Fruit fly (Drosophila melanogaster) whole organism, embryonic: ENCODE data around the gene brat.

Source experiments
- CG14667 ChIP-seq: fragments of 200-800 bp; sonication (Bioruptor generic); IDR thresholded peaks from 2 replicates; pipeline ENCODE4 v1.3.6; 2022; ENCODE audit warnings: missing biosample characterization, missing genetic modification characterization
- CG1832 ChIP-seq: fragments of 200-800 bp; sonication (Bioruptor generic); optimal IDR thresholded peaks from 2 replicates; lab custom pipeline; 2017; ENCODE audit warnings: missing biosample characterization, mild to moderate bottlenecking, missing genetic modification characterization, inconsistent platforms
- CG6689 ChIP-seq: fragments of 200-800 bp; sonication (Bioruptor generic); IDR thresholded peaks from 2 replicates; pipeline ENCODE4 v1.3.6; 2022; ENCODE audit warnings: missing biosample characterization, missing genetic modification characterization
- Meics ChIP-seq: fragments of 200-800 bp; sonication (Bioruptor generic); optimal IDR thresholded peaks from 2 replicates; lab custom pipeline; 2017; ENCODE audit warnings: missing biosample characterization, mild to moderate bottlenecking, missing genetic modification characterization
- Sox102F ChIP-seq: fragments of 200-800 bp; sonication (Bioruptor generic); optimal IDR thresholded peaks from 2 replicates; lab custom pipeline; 2018; ENCODE audit warnings: missing biosample characterization, mild to moderate bottlenecking, missing genetic modification characterization, moderate library complexity
- amos ChIP-seq: fragments of 200-800 bp; sonication (Bioruptor generic); IDR thresholded peaks from 2 replicates; pipeline ENCODE4 v1.3.6; 2022; ENCODE audit warnings: missing biosample characterization, missing genetic modification characterization; ENCODE audit not compliant: partially characterized antibody
- ash1 ChIP-seq: fragments of 200-800 bp; sonication (Bioruptor generic); optimal IDR thresholded peaks from 2 replicates; lab custom pipeline; 2018; ENCODE audit warnings: missing biosample characterization, mild to moderate bottlenecking, missing genetic modification characterization
- grn ChIP-seq: fragments of 200-800 bp; sonication (Bioruptor generic); optimal IDR thresholded peaks from 3 replicates; lab custom pipeline; 2017; ENCODE audit warnings: missing biosample characterization, missing genetic modification characterization
- hkb ChIP-seq, 2 experiments: fragments of 200-800 bp in 1 of 2; fragments of >200 bp in 1 of 2; sonication (Bioruptor generic) in 1 of 2; IDR thresholded peaks in 1 of 2; optimal IDR thresholded peaks in 1 of 2; 2 replicates each; pipeline versions ENCODE4 v1.3.6 to Lab custom; 2017 to 2022; ENCODE audit warnings: missing biosample characterization in 1 of 2, missing genetic modification characterization in 1 of 2
- jing ChIP-seq: fragments of 200-800 bp; sonication (Bioruptor generic); optimal IDR thresholded peaks from 2 replicates; lab custom pipeline; 2018; ENCODE audit warnings: missing biosample characterization, mild to moderate bottlenecking, missing genetic modification characterization
- row ChIP-seq: fragments of 200-800 bp; sonication (Bioruptor generic); IDR thresholded peaks from 3 replicates; pipeline ENCODE4 v1.3.6; 2022; ENCODE audit warnings: missing biosample characterization, missing genetic modification characterization
- sima ChIP-seq: fragments of 200-800 bp; sonication (Bioruptor generic); optimal IDR thresholded peaks from 2 replicates; lab custom pipeline; 2016; ENCODE audit warnings: missing biosample characterization, missing genetic modification characterization

DNA sequence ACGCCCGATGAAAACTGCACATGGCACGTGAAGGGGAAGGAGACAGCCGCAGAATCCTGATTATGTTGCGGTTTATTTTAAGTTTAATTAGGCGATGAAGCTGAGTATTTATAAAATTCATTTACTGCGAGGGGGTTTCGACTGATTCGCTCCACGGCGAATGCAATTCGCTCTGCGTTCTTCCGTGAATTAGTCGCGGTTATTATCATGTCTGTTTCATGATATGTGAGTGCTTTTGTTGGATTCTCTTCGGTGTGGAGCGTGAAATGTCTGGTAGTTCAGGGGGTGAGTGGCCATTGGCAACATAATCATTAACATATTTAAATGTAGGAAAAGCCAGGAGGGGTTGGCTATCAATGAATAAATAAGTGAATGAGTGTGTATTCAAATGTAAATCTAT lies 64.8 kb downstream of the brat start:
- TF ChIP-seq Meics (GFP tag; lab: Kevin White, UChicago) = no peak
- no peak for TF ChIP-seq amos (GFP tag; lab: Robert Waterston, UW)
- no peak for TF ChIP-seq CG14667 (GFP tag; lab: Robert Waterston, UW)
- no peak for TF ChIP-seq sima
- no peak for TF ChIP-seq hkb (optimal IDR thresholded peaks at IDR 0.05; lab: Kevin White, UChicago)
- TF ChIP-seq hkb (GFP tag; IDR thresholded peaks at IDR 0.05; lab: Robert Waterston, UW) = no peak
- no peak for TF ChIP-seq jing (GFP tag; lab: Kevin White, UChicago)
- no peak for TF ChIP-seq row (GFP tag; lab: Robert Waterston, UW)
- TF ChIP-seq CG6689 = no peak
- no peak for TF ChIP-seq grn
- no peak for TF ChIP-seq CG1832 (GFP tag; lab: Kevin White, UChicago)
- no peak for TF ChIP-seq Sox102F
- TF ChIP-seq ash1 (GFP tag; lab: Kevin White, UChicago) = no peak
